Fruit fly (Drosophila melanogaster): ENCODE data around the gene CG43317.

CG43317 gene

dm6 chr3R:15834375-15835031 is at the start of gene CG43317, which contains the start of gene Arpc3A:
TSS of gene CG43317 (minus strand) at chr3R:15834425.
TSS of gene Arpc3A (plus strand) at chr3R:15834648.
- TF ChIP-seq CG7045 (GFP tag; optimal IDR thresholded peaks at IDR 0.05) (no peak), bab1 (GFP tag; optimal IDR thresholded peaks at IDR 0.05) (no peak), Crg-1 (GFP tag; optimal IDR thresholded peaks at IDR 0.05) (no peak), Mnt (GFP tag; optimal IDR thresholded peaks at IDR 0.05) (no peak), kay (GFP tag; ENCODE audit: borderline replicate concordance) (peak; percentile 89)

- TF ChIP-seq CG11617 (GFP tag; optimal IDR thresholded peaks at IDR 0.05), result no peak
- TF ChIP-seq CG7045 (GFP tag; optimal IDR thresholded peaks at IDR 0.05), result no peak
- TF ChIP-seq kay (GFP tag; ENCODE audit: borderline replicate concordance), result no peak
- TF ChIP-seq Hr96 (GFP tag; optimal IDR thresholded peaks at IDR 0.05), result no peak
- TF ChIP-seq pad (GFP tag; optimal IDR thresholded peaks at IDR 0.05), result no peak
- TF ChIP-seq CG14711 (tag; optimal IDR thresholded peaks at IDR 0.05), result no peak
- TF ChIP-seq bab1 (GFP tag; optimal IDR thresholded peaks at IDR 0.05), result no peak
- no peak for TF ChIP-seq toe (GFP tag; optimal IDR thresholded peaks at IDR 0.05)
- TF ChIP-seq tj (GFP tag; optimal IDR thresholded peaks at IDR 0.05), result peak; percentile 31
- peak; percentile 12 for TF ChIP-seq Mnt (GFP tag; optimal IDR thresholded peaks at IDR 0.05)
Measured at dm6 chr3R:15875611-15876010, 41.4 kb upstream of the CG43317 start, which contains the start of gene CG31183. TSS of gene CG31183 (minus strand) at chr3R:15875939.

dm6 chr3R:15872829-15873440 is 38.7 kb upstream of the CG43317 start:
- peak; percentile 39 for TF ChIP-seq bab1 (GFP tag; optimal IDR thresholded peaks at IDR 0.05)
- no peak for TF ChIP-seq CG14711 (tag; optimal IDR thresholded peaks at IDR 0.05)
- TF ChIP-seq tj (GFP tag; optimal IDR thresholded peaks at IDR 0.05), result peak; percentile 90
- TF ChIP-seq CG12768 (GFP tag; optimal IDR thresholded peaks at IDR 0.05), result no peak
- TF ChIP-seq cic (GFP tag; optimal IDR thresholded peaks at IDR 0.05), result no peak

dm6 chr3R:15859896-15860295 is 25.7 kb upstream of the CG43317 start, which contains the start of gene CG9632:
TSS of gene CG9632 (plus strand) at chr3R:15860196.
- TF ChIP-seq CG7045 (GFP tag; optimal IDR thresholded peaks at IDR 0.05) (no peak), cnc (optimal IDR thresholded peaks at IDR 0.05) (no peak), kay (GFP tag; ENCODE audit: borderline replicate concordance) (no peak), Hr96 (GFP tag; optimal IDR thresholded peaks at IDR 0.05) (no peak), CG7101 (tag; optimal IDR thresholded peaks at IDR 0.05) (no peak), pad (GFP tag; optimal IDR thresholded peaks at IDR 0.05) (no peak), bab1 (GFP tag; optimal IDR thresholded peaks at IDR 0.05) (no peak), CG12768 (GFP tag; optimal IDR thresholded peaks at IDR 0.05) (no peak), CG1620 (GFP tag; optimal IDR thresholded peaks at IDR 0.05) (no peak), CG33017 (tag; optimal IDR thresholded peaks at IDR 0.05) (no peak), tj (GFP tag; optimal IDR thresholded peaks at IDR 0.05) (no peak), Mnt (GFP tag; optimal IDR thresholded peaks at IDR 0.05) (no peak), ovo (GFP tag; optimal IDR thresholded peaks at IDR 0.05) (no peak), CG5204 (GFP tag; optimal IDR thresholded peaks at IDR 0.05) (no peak), toe (GFP tag; optimal IDR thresholded peaks at IDR 0.05) (no peak), Crg-1 (GFP tag; optimal IDR thresholded peaks at IDR 0.05) (no peak), cic (GFP tag; optimal IDR thresholded peaks at IDR 0.05) (no peak), CG14711 (tag; optimal IDR thresholded peaks at IDR 0.05) (no peak), CG11617 (GFP tag; optimal IDR thresholded peaks at IDR 0.05) (no peak), Clk (GFP tag; optimal IDR thresholded peaks at IDR 0.05) (no peak)

dm6 chr3R:15857189-15857767 is 23.1 kb upstream of the CG43317 start, which contains the start of gene Hmt-1:
TSS of gene Hmt-1 (minus strand) at chr3R:15857470.
- peak; percentile 9 for TF ChIP-seq toe (GFP tag; optimal IDR thresholded peaks at IDR 0.05)
- TF ChIP-seq bab1 (GFP tag; optimal IDR thresholded peaks at IDR 0.05), result peak; percentile 34
- no peak for TF ChIP-seq CG1620 (GFP tag; optimal IDR thresholded peaks at IDR 0.05)
- TF ChIP-seq cnc (optimal IDR thresholded peaks at IDR 0.05), result peak; percentile 29 to 68
- TF ChIP-seq ovo (GFP tag; optimal IDR thresholded peaks at IDR 0.05), result no peak
- peak; percentile 10 for TF ChIP-seq tj (GFP tag; optimal IDR thresholded peaks at IDR 0.05)
- TF ChIP-seq CG11617 (GFP tag; optimal IDR thresholded peaks at IDR 0.05), result no peak

DNA sequence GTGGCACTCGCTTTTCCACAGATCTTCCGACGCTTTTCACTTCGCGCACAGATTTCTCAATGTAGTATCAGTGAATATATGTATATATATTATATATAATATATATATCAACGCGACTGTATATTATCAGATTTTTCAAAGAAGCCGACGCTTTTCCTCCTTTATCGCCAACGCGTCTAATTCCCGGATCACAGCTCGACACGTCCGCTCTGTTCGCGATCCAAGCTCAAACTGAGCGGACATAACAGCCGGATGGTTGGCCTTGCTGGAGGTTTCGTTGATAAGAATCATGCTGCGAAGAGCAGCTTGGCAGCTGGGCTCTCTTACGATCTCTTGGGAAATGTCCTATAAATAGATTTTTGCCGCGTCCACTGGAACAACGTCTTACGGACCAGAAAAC is 19.1 kb upstream of the CG43317 start, which contains the start of gene cv-d:
Gene cv-d (minus strand): TSS at position 235 of the 400 bp plus-strand sequence.
- TF ChIP-seq CG33017 (tag; optimal IDR thresholded peaks at IDR 0.05) (no peak), CG14711 (tag; optimal IDR thresholded peaks at IDR 0.05) (no peak), cic (GFP tag; optimal IDR thresholded peaks at IDR 0.05) (peak; percentile 57)

dm6 chr3R:15851912-15852311 is 17.7 kb upstream of the CG43317 start:
- TF ChIP-seq CG11617 (GFP tag; optimal IDR thresholded peaks at IDR 0.05) (no peak), ovo (GFP tag; optimal IDR thresholded peaks at IDR 0.05) (no peak), cnc (optimal IDR thresholded peaks at IDR 0.05) (no peak), CG14711 (tag; optimal IDR thresholded peaks at IDR 0.05) (no peak), CG7045 (GFP tag; optimal IDR thresholded peaks at IDR 0.05) (no peak), Crg-1 (GFP tag; optimal IDR thresholded peaks at IDR 0.05) (no peak)
